Worm (Caenorhabditis elegans) whole organism, L4 larva: ENCODE results near the gene T27E9.2.
"Not testable (repeated sequence)": the region's sequence is repeated elsewhere in the genome, so short reads cannot be mapped to it uniquely, and the experiment has no call there.

Experiments used
- D1046.2 ChIP-seq: fragments of 200-800 bp; sonication (Bioruptor generic); IDR thresholded peaks from 2 replicates; pipeline ENCODE4 v1.3.6; 2022; ENCODE audit warnings: missing genetic modification characterization, missing compliant biosample characterization
- F10B5.3 ChIP-seq: sonication (generic microtip); optimal IDR thresholded peaks from 2 replicates; lab custom pipeline; 2016; ENCODE audit warnings: mild to moderate bottlenecking, missing genetic modification characterization, missing compliant biosample characterization
- F26F4.8 ChIP-seq: fragments of 200-800 bp; sonication (Bioruptor generic); conservative IDR thresholded peaks from 2 replicates; pipeline ENCODE4 v1.3.6; 2022; ENCODE audit warnings: missing genetic modification characterization, missing compliant biosample characterization
- F49E8.2 ChIP-seq: sonication (generic microtip); optimal IDR thresholded peaks from 2 replicates; lab custom pipeline; 2016; ENCODE audit warnings: missing compliant biosample characterization, mild to moderate bottlenecking, missing genetic modification characterization, borderline replicate concordance
- Y105C5A.15 ChIP-seq: fragments of 200-800 bp; sonication (Bioruptor generic); IDR thresholded peaks from 2 replicates; pipeline ENCODE4 v1.3.6; 2022; ENCODE audit warnings: missing genetic modification characterization, missing compliant biosample characterization
- Y48G9A.11 ChIP-seq: fragments of 200-800 bp; sonication (Bioruptor generic); IDR thresholded peaks from 2 replicates; pipeline ENCODE4 v1.3.6; 2022; ENCODE audit warnings: missing genetic modification reagents, missing genetic modification characterization, missing compliant biosample characterization
- Y75B8A.6 ChIP-seq: fragments of 200-800 bp; sonication (Bioruptor generic); IDR thresholded peaks from 2 replicates; pipeline ENCODE4 v1.3.6; 2022; ENCODE audit warnings: missing genetic modification reagents, missing genetic modification characterization, missing compliant biosample characterization
- ZK337.2 ChIP-seq: fragments of 200-800 bp; sonication (Bioruptor generic); IDR thresholded peaks from 2 replicates; pipeline ENCODE4 v1.3.6; 2022; ENCODE audit warnings: missing genetic modification reagents, missing genetic modification characterization, missing compliant biosample characterization
- ZK546.5 ChIP-seq, 2 experiments: sonication (generic microtip); optimal IDR thresholded peaks; 2 replicates each; lab custom pipeline; 2017; ENCODE audit warnings: missing biosample characterization in 2 of 2, missing genetic modification characterization in 2 of 2
- arid-1 ChIP-seq: fragments of 200-800 bp; sonication (Bioruptor generic); conservative IDR thresholded peaks from 2 replicates; pipeline ENCODE4 v1.3.6; 2022; ENCODE audit warnings: missing genetic modification reagents, missing genetic modification characterization, missing compliant biosample characterization
- ceh-44 ChIP-seq: fragments of 200-800 bp; sonication (Bioruptor generic); IDR thresholded peaks from 2 replicates; pipeline ENCODE4 v1.3.6; 2022; ENCODE audit warnings: missing genetic modification reagents, missing genetic modification characterization, missing compliant biosample characterization
- ceh-82 ChIP-seq: sonication (generic microtip); optimal IDR thresholded peaks from 2 replicates; lab custom pipeline; 2017; ENCODE audit warnings: missing biosample characterization, missing genetic modification characterization
- daf-16 ChIP-seq, 3 experiments: sonication (generic microtip); optimal IDR thresholded peaks; 2 replicates each; lab custom pipeline; 2016 to 2017; ENCODE audit warnings: missing genetic modification characterization in 3 of 3, missing genetic modification reagents in 3 of 3, mild to moderate bottlenecking in 2 of 3, missing compliant biosample characterization in 2 of 3, missing biosample characterization in 1 of 3, moderate library complexity in 1 of 3
- dmd-8 ChIP-seq: fragments of 200-800 bp; sonication (Bioruptor generic); IDR thresholded peaks from 2 replicates; pipeline ENCODE4 v1.3.6; 2022; ENCODE audit warnings: missing genetic modification characterization, missing compliant biosample characterization
- dmd-9 ChIP-seq: fragments of 200-800 bp; sonication (Bioruptor generic); IDR thresholded peaks from 2 replicates; pipeline ENCODE4 v1.3.6; 2022; ENCODE audit warnings: missing genetic modification reagents, missing genetic modification characterization, missing compliant biosample characterization
- duxl-1 ChIP-seq: sonication (generic microtip); optimal IDR thresholded peaks from 2 replicates; lab custom pipeline; 2016; ENCODE audit warnings: mild to moderate bottlenecking, missing genetic modification characterization, moderate library complexity, missing compliant biosample characterization; ENCODE audit not compliant: poor library complexity
- egl-43 ChIP-seq: fragments of 200-800 bp; sonication (Bioruptor generic); IDR thresholded peaks from 2 replicates; pipeline ENCODE4 v1.3.6; 2022; ENCODE audit warnings: missing genetic modification reagents, missing genetic modification characterization, missing compliant biosample characterization
- gei-8 ChIP-seq: fragments of 200-800 bp; sonication (Bioruptor generic); optimal IDR thresholded peaks from 2 replicates; lab custom pipeline; 2018; ENCODE audit warnings: mild to moderate bottlenecking, missing genetic modification characterization, missing compliant biosample characterization
- hlh-11 ChIP-seq: fragments of 200-800 bp; sonication (Bioruptor generic); optimal IDR thresholded peaks from 2 replicates; lab custom pipeline; 2018; ENCODE audit warnings: mild to moderate bottlenecking, missing genetic modification characterization, missing compliant biosample characterization
- lim-7 ChIP-seq: fragments of 200-800 bp; sonication (Bioruptor generic); IDR thresholded peaks from 2 replicates; pipeline ENCODE4 v1.3.6; 2022; ENCODE audit warnings: missing genetic modification characterization, missing compliant biosample characterization
- lin-1 ChIP-seq: fragments of 200-800 bp; sonication (Bioruptor generic); IDR thresholded peaks from 2 replicates; pipeline ENCODE4 v1.3.6; 2022; ENCODE audit warnings: missing genetic modification reagents, missing genetic modification characterization, missing compliant biosample characterization
- lin-38 ChIP-seq: fragments of 200-800 bp; sonication (Bioruptor generic); IDR thresholded peaks from 2 replicates; pipeline ENCODE4 v1.3.6; 2022; ENCODE audit warnings: missing genetic modification reagents, missing genetic modification characterization, missing compliant biosample characterization
- lin-39 ChIP-seq: fragments of 150-350 bp; optimal IDR thresholded peaks from 2 replicates; lab custom pipeline; 2014; ENCODE audit warnings: missing biosample characterization, missing genetic modification reagents, missing genetic modification characterization
- lsy-2 ChIP-seq, 2 experiments: fragments of 150-350 bp in 1 of 2; sonication (generic microtip) in 1 of 2; optimal IDR thresholded peaks; 2 replicates each; lab custom pipeline; 2014 to 2017; ENCODE audit warnings: missing biosample characterization in 2 of 2, missing genetic modification characterization in 2 of 2
- madf-5 ChIP-seq, 2 experiments: fragments of 200-800 bp; sonication (Bioruptor generic); IDR thresholded peaks; 2 replicates each; pipeline ENCODE4 v1.3.6; 2022; ENCODE audit warnings: missing compliant biosample characterization in 2 of 2, missing genetic modification characterization in 2 of 2
- mdt-29 ChIP-seq: fragments of 200-800 bp; sonication (Bioruptor generic); IDR thresholded peaks from 2 replicates; pipeline ENCODE4 v1.3.6; 2022; ENCODE audit warnings: missing genetic modification reagents, missing genetic modification characterization, missing compliant biosample characterization
- mep-1 ChIP-seq: fragments of 150-350 bp; sonication (generic microtip); optimal IDR thresholded peaks from 3 replicates; lab custom pipeline; 2014; ENCODE audit warnings: missing biosample characterization, missing genetic modification characterization
- nhr-237 ChIP-seq: sonication (generic microtip); optimal IDR thresholded peaks from 2 replicates; lab custom pipeline; 2017; ENCODE audit warnings: missing biosample characterization, missing genetic modification characterization
- nhr-28 ChIP-seq: fragments of 150-350 bp; optimal IDR thresholded peaks from 2 replicates; lab custom pipeline; 2014; ENCODE audit warnings: missing biosample characterization, missing genetic modification characterization
- nhr-41 ChIP-seq: fragments of 200-800 bp; sonication (Bioruptor generic); IDR thresholded peaks from 2 replicates; pipeline ENCODE4 v1.3.6; 2022; ENCODE audit warnings: missing genetic modification reagents, missing genetic modification characterization, missing compliant biosample characterization
- pha-4 ChIP-seq, 2 experiments: fragments of 150-350 bp in 1 of 2; fragments of 200-800 bp in 1 of 2; sonication (Bioruptor generic) in 1 of 2; IDR thresholded peaks in 1 of 2; optimal IDR thresholded peaks in 1 of 2; 2 replicates each; pipeline versions ENCODE4 v1.3.6 to Lab custom; 2014 to 2022; ENCODE audit warnings: missing genetic modification characterization in 2 of 2, missing genetic modification reagents in 2 of 2, missing biosample characterization in 1 of 2, missing compliant biosample characterization in 1 of 2
- php-3 ChIP-seq: fragments of 200-800 bp; sonication (Bioruptor generic); IDR thresholded peaks from 2 replicates; pipeline ENCODE4 v1.3.6; 2022; ENCODE audit warnings: missing genetic modification reagents, missing genetic modification characterization, missing compliant biosample characterization
- saeg-2 ChIP-seq: fragments of 200-800 bp; sonication (Bioruptor generic); IDR thresholded peaks from 2 replicates; pipeline ENCODE4 v1.3.6; 2022; ENCODE audit warnings: missing genetic modification reagents, missing genetic modification characterization, missing compliant biosample characterization
- sdz-12 ChIP-seq: fragments of 200-800 bp; sonication (Bioruptor generic); optimal IDR thresholded peaks from 2 replicates; lab custom pipeline; 2018; ENCODE audit warnings: mild to moderate bottlenecking, missing genetic modification characterization, missing compliant biosample characterization
- set-16 ChIP-seq: fragments of 200-800 bp; sonication (Bioruptor generic); IDR thresholded peaks from 2 replicates; pipeline ENCODE4 v1.3.6; 2022; ENCODE audit warnings: missing genetic modification reagents, missing genetic modification characterization, missing compliant biosample characterization
- snpc-1.2 ChIP-seq: fragments of 200-800 bp; sonication (Bioruptor generic); IDR thresholded peaks from 2 replicates; pipeline ENCODE4 v1.3.6; 2022; ENCODE audit warnings: missing genetic modification reagents, missing genetic modification characterization, missing compliant biosample characterization
- spr-1 ChIP-seq: sonication (generic microtip); optimal IDR thresholded peaks from 2 replicates; lab custom pipeline; 2016; ENCODE audit warnings: mild to moderate bottlenecking, missing genetic modification characterization, missing compliant biosample characterization
- spr-3 ChIP-seq: fragments of 200-800 bp; sonication (Bioruptor generic); optimal IDR thresholded peaks from 2 replicates; lab custom pipeline; 2018; ENCODE audit warnings: mild to moderate bottlenecking, missing genetic modification characterization, missing compliant biosample characterization
- tra-1 ChIP-seq: fragments of 200-800 bp; sonication (Bioruptor generic); IDR thresholded peaks from 2 replicates; pipeline ENCODE4 v1.3.6; 2022; ENCODE audit warnings: missing genetic modification reagents, missing genetic modification characterization, missing compliant biosample characterization
- unc-62 ChIP-seq, 3 experiments: fragments of 150-350 bp in 1 of 3; sonication (generic microtip); optimal IDR thresholded peaks in 2 of 3; peaks in 1 of 3; 1 replicate in 1 of 3; 2 replicates in 2 of 3; lab custom pipeline; 2014 to 2017; ENCODE audit warnings: missing biosample characterization in 3 of 3, missing genetic modification characterization in 3 of 3, missing genetic modification reagents in 3 of 3, missing genotype in 1 of 3
- vab-7 ChIP-seq: fragments of 200-800 bp; sonication (Bioruptor generic); IDR thresholded peaks from 2 replicates; pipeline ENCODE4 v1.3.6; 2022; ENCODE audit warnings: missing genetic modification reagents, missing genetic modification characterization, missing compliant biosample characterization
- zfp-2 ChIP-seq: sonication (generic microtip); optimal IDR thresholded peaks from 2 replicates; lab custom pipeline; 2016; ENCODE audit warnings: mild to moderate bottlenecking, missing genetic modification characterization, missing compliant biosample characterization
- zfp-3 ChIP-seq: fragments of 200-800 bp; sonication (Bioruptor generic); conservative IDR thresholded peaks from 2 replicates; pipeline ENCODE4 v1.3.6; 2022; ENCODE audit warnings: missing genetic modification reagents, missing genetic modification characterization, missing compliant biosample characterization
- zip-11 ChIP-seq: fragments of 200-800 bp; sonication (Bioruptor generic); IDR thresholded peaks from 2 replicates; pipeline ENCODE4 v1.3.6; 2022; ENCODE audit warnings: missing genetic modification characterization, missing compliant biosample characterization
- ztf-11 ChIP-seq: fragments of 150-350 bp; optimal IDR thresholded peaks from 2 replicates; lab custom pipeline; 2014; ENCODE audit warnings: missing biosample characterization, missing genetic modification characterization

T27E9.2 gene

DNA sequence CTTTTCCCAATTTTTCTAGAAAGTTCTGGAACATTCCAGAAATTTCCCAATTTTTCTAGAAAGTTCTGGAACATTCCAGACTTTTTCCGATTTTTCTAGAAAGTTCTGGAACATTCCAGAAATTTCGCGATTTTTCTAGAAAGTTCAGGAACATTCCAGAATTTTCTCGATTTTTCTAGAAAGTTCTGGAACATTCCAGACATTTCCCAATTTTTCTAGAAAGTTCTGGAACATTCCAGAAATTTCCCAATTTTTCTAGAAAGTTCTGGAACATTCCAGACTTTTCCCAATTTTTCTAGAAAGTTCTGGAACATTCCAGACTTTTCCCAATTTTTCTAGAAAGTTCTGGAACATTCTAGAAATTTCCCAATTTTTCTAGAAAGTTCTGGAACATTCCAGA is 14.9 kb downstream of the T27E9.2 start:
- TF ChIP-seq egl-43 (GFP tag; lab: Robert Waterston, UW) (peak; percentile 65; the same call in 1 of the 2 replicates), Y75B8A.6 (GFP tag; lab: Robert Waterston, UW) (0 out of 2 replicates have a peak, but pooled peaks have one; percentile 22), F26F4.8 (GFP tag; lab: Robert Waterston, UW) (0 out of 2 replicates have a peak, but pooled peaks have one; percentile 55), madf-5 (GFP tag; IDR thresholded peaks at IDR 0.05; lab: Robert Waterston, UW) (0 out of 4 replicates have a peak, but pooled peaks of 1 of the 2 experiments have one; percentile 61), php-3 (GFP tag; lab: Robert Waterston, UW) (0 out of 2 replicates have a peak, but pooled peaks have one; percentile 21), pha-4 (GFP tag; IDR thresholded peaks at IDR 0.05; lab: Robert Waterston, UW) (peak; percentile 81), ceh-44 (GFP tag; lab: Robert Waterston, UW) (0 out of 2 replicates have a peak, but pooled peaks have one; percentile 41), lim-7 (GFP tag; lab: Robert Waterston, UW) (0 out of 2 replicates have a peak, but pooled peaks have one; percentile 44), set-16 (GFP tag; lab: Robert Waterston, UW) (0 out of 2 replicates have a peak, but pooled peaks have one; percentile 6), tra-1 (peak; percentile 31; the same call in 1 of the 2 replicates), mdt-29 (GFP tag; lab: Robert Waterston, UW) (peak; percentile 95), Y48G9A.11 (GFP tag; lab: Robert Waterston, UW) (peak; percentile 59; the same call in 1 of the 2 replicates), lin-38 (peak; percentile 48), Y105C5A.15 (GFP tag; lab: Robert Waterston, UW) (0 out of 2 replicates have a peak, but pooled peaks have one; percentile 26), zfp-3 (0 out of 2 replicates have a peak, but pooled peaks have one; percentile 62), snpc-1.2 (GFP tag; lab: Robert Waterston, UW) (peak; percentile 65), vab-7 (GFP tag; lab: Robert Waterston, UW) (peak; percentile 57; the same call in 1 of the 2 replicates), arid-1 (GFP tag; lab: Robert Waterston, UW) (peak; percentile 63; the same call in 1 of the 2 replicates), lin-1 (GFP tag; lab: Robert Waterston, UW) (0 out of 2 replicates have a peak, but pooled peaks have one; percentile 18), saeg-2 (GFP tag; lab: Robert Waterston, UW) (0 out of 2 replicates have a peak, but pooled peaks have one; percentile 38)
- not testable (repeated sequence) for TF ChIP-seq pha-4 (tag; optimal IDR thresholded peaks at IDR 0.05; lab: Kevin White, UChicago)

DNA sequence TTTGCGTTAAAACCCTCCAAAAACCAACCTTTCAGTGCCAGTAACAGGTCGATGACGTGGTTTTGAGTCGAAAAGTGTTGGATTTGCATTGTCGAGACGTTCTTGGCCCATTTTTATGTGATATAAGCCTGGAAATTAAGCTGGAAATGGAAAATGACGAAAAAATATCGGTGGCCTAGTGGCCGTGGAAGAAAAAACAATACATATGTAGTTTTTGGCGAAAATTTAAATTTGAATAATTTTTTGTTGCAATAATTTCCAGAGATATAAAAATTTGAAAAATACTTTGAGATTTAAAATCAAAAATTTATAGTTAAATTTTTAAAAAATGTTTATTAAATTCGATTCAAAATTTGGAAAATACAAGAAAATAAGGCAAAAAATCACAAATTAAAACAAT is 23.0 kb downstream of the T27E9.2 start, which contains the start of gene ciao-2B:
Gene ciao-2B, minus strand, starts transcription at position 130 of the 400 bp plus-strand sequence.
- TF ChIP-seq tra-1 (no peak), ZK546.5 (tag; optimal IDR thresholded peaks at IDR 0.05; lab: Kevin White, UChicago) (no peak), hlh-11 (tag; lab: Kevin White, UChicago) (no peak), ZK337.2 (GFP tag; lab: Robert Waterston, UW) (no peak), lin-39 (tag; lab: Kevin White, UChicago) (no peak), Y75B8A.6 (GFP tag; lab: Robert Waterston, UW) (no peak), daf-16 (GFP tag; optimal IDR thresholded peaks at IDR 0.05; lab: Kevin White, UChicago) (no peak), daf-16 (tag; optimal IDR thresholded peaks at IDR 0.05; lab: Kevin White, UChicago) (peak; percentile 37), nhr-237 (tag; lab: Kevin White, UChicago) (no peak), mep-1 (tag; lab: Kevin White, UChicago) (no peak), gei-8 (GFP tag; lab: Kevin White, UChicago) (no peak), unc-62 (GFP tag; optimal IDR thresholded peaks at IDR 0.05 in 1 of 2; lab: Kevin White, UChicago) (no peak), unc-62 (tag; optimal IDR thresholded peaks at IDR 0.05; lab: Kevin White, UChicago) (no peak), ztf-11 (no peak), set-16 (GFP tag; lab: Robert Waterston, UW) (no peak), duxl-1 (tag; lab: Kevin White, UChicago) (no peak), nhr-41 (GFP tag; lab: Robert Waterston, UW) (no peak), egl-43 (GFP tag; lab: Robert Waterston, UW) (no peak), zfp-2 (tag; lab: Kevin White, UChicago) (no peak), spr-1 (no peak), F49E8.2 (tag; lab: Kevin White, UChicago) (no peak), vab-7 (GFP tag; lab: Robert Waterston, UW) (no peak), sdz-12 (GFP tag; lab: Kevin White, UChicago) (no peak), madf-5 (GFP tag; IDR thresholded peaks at IDR 0.05; lab: Robert Waterston, UW) (no peak), mdt-29 (GFP tag; lab: Robert Waterston, UW) (no peak), D1046.2 (GFP tag; lab: Robert Waterston, UW) (no peak), nhr-28 (tag; lab: Kevin White, UChicago) (no peak), zip-11 (no peak), dmd-8 (GFP tag; lab: Robert Waterston, UW) (no peak), lsy-2 (tag; optimal IDR thresholded peaks at IDR 0.05; lab: Kevin White, UChicago) (peak in 1 of 2 experiments; percentile 69), F10B5.3 (tag; lab: Kevin White, UChicago) (no peak), ceh-82 (tag; lab: Kevin White, UChicago) (no peak), dmd-9 (no peak), spr-3 (GFP tag; lab: Kevin White, UChicago) (no peak)
